Worm (Caenorhabditis elegans): Measurements from ENCODE around the gene oac-24.

- TF ChIP-seq F13C5.2 (tag; optimal IDR thresholded peaks at IDR 0.05) (no peak), B0310.2 (tag; optimal IDR thresholded peaks at IDR 0.05) (no peak), ama-1 (optimal IDR thresholded peaks at IDR 0.05) (no peak), tbx-37 (GFP tag; conservative IDR thresholded peaks at IDR 0.05) (no peak), flt-1 (GFP tag; IDR thresholded peaks at IDR 0.05) (no peak), pes-1 (GFP tag; IDR thresholded peaks at IDR 0.05) (no peak), tbx-11 (GFP tag; IDR thresholded peaks at IDR 0.05) (no peak), ceh-13 (GFP tag; optimal IDR thresholded peaks at IDR 0.05) (no peak), scrt-1 (GFP tag; IDR thresholded peaks at IDR 0.05) (no peak), hmg-4 (GFP tag; optimal IDR thresholded peaks at IDR 0.05) (no peak)
Measured at ce11 chrV:4667062-4667461, 43.5 kb upstream of the oac-24 start.
